Worm (Caenorhabditis elegans) whole organism, young adult: ENCODE data around the gene nhr-67.
A peak's percentile ranks its signal among the peaks of the same experiment; 100 is the strongest.

Experiments used
- C06A6.2 ChIP-seq: fragments of 200-800 bp; sonication (Bioruptor generic); conservative IDR thresholded peaks from 2 replicates; pipeline ENCODE4 v1.3.6; 2022; ENCODE audit warnings: missing genetic modification characterization, missing compliant biosample characterization
- D2030.7 ChIP-seq: fragments of 200-800 bp; sonication (Bioruptor generic); IDR thresholded peaks from 2 replicates; pipeline ENCODE4 v1.3.6; 2022; ENCODE audit warnings: missing genetic modification reagents, missing genetic modification characterization, missing compliant biosample characterization
- F22D6.2 ChIP-seq: sonication (generic microtip); optimal IDR thresholded peaks from 2 replicates; lab custom pipeline; 2016; ENCODE audit warnings: mild to moderate bottlenecking, missing genetic modification characterization, missing compliant biosample characterization
- F23B12.7 ChIP-seq: sonication (generic microtip); optimal IDR thresholded peaks from 2 replicates; lab custom pipeline; 2017; ENCODE audit warnings: missing genetic modification characterization, mild to moderate bottlenecking, missing compliant biosample characterization, antibody characterized with exemption, moderate library complexity; ENCODE audit not compliant: insufficient read depth
- F33H1.4 ChIP-seq: fragments of 200-800 bp; sonication (Bioruptor generic); IDR thresholded peaks from 2 replicates; pipeline ENCODE4 v1.3.6; 2022; ENCODE audit warnings: missing genetic modification reagents, missing genetic modification characterization, missing compliant biosample characterization
- K11D2.4 ChIP-seq: fragments of 200-800 bp; sonication (Bioruptor generic); IDR thresholded peaks from 2 replicates; pipeline ENCODE4 v1.3.6; 2022; ENCODE audit warnings: missing genetic modification reagents, missing genetic modification characterization, missing compliant biosample characterization
- Y53F4B.3 ChIP-seq: fragments of 200-800 bp; sonication (Bioruptor generic); IDR thresholded peaks from 2 replicates; pipeline ENCODE4 v1.3.6; 2022; ENCODE audit warnings: missing genetic modification reagents, missing genetic modification characterization, missing compliant biosample characterization
- Y53G8AR.9 ChIP-seq: fragments of 200-800 bp; sonication (Bioruptor generic); conservative IDR thresholded peaks from 2 replicates; pipeline ENCODE4 v1.3.6; 2022; ENCODE audit warnings: missing genetic modification reagents, missing genetic modification characterization, missing compliant biosample characterization
- Y67H2A.10 ChIP-seq: fragments of 200-800 bp; sonication (Bioruptor generic); conservative IDR thresholded peaks from 2 replicates; pipeline ENCODE4 v1.3.6; 2022; ENCODE audit warnings: missing genetic modification reagents, missing genetic modification characterization, missing compliant biosample characterization
- ZK185.1 ChIP-seq: sonication (generic microtip); optimal IDR thresholded peaks from 2 replicates; lab custom pipeline; 2016; ENCODE audit warnings: mild to moderate bottlenecking, missing genetic modification characterization, missing compliant biosample characterization; ENCODE audit not compliant: poor library complexity, severe bottlenecking
- akir-1 ChIP-seq: fragments of 200-800 bp; sonication (Bioruptor generic); optimal IDR thresholded peaks from 2 replicates; lab custom pipeline; 2018; ENCODE audit warnings: mild to moderate bottlenecking, missing genetic modification characterization, moderate library complexity, missing compliant biosample characterization
- aptf-2 ChIP-seq: fragments of 200-800 bp; sonication (Bioruptor generic); conservative IDR thresholded peaks from 2 replicates; pipeline ENCODE4 v1.3.6; 2022; ENCODE audit warnings: missing genetic modification reagents, missing genetic modification characterization, missing compliant biosample characterization
- bed-1 ChIP-seq: fragments of 200-800 bp; sonication (Bioruptor generic); IDR thresholded peaks from 2 replicates; pipeline ENCODE4 v1.3.6; 2022; ENCODE audit warnings: missing genetic modification reagents, missing genetic modification characterization, missing compliant biosample characterization
- ceh-40 ChIP-seq: fragments of 200-800 bp; sonication (Bioruptor generic); IDR thresholded peaks from 2 replicates; pipeline ENCODE4 v1.3.6; 2022; ENCODE audit warnings: missing genetic modification characterization, missing compliant biosample characterization
- dpl-1 ChIP-seq: fragments of 150-350 bp; optimal IDR thresholded peaks from 2 replicates; lab custom pipeline; 2014; ENCODE audit warnings: missing biosample characterization, missing genetic modification reagents, missing genetic modification characterization
- efl-1 ChIP-seq: fragments of 150-350 bp; optimal IDR thresholded peaks from 2 replicates; lab custom pipeline; 2014; ENCODE audit warnings: missing biosample characterization, missing genetic modification reagents, missing genetic modification characterization
- fkh-3 ChIP-seq: sonication (generic microtip); optimal IDR thresholded peaks from 2 replicates; lab custom pipeline; 2016; ENCODE audit warnings: mild to moderate bottlenecking, missing genetic modification characterization, missing compliant biosample characterization
- hsf-1 ChIP-seq: fragments of 200-800 bp; sonication (Bioruptor generic); IDR thresholded peaks from 2 replicates; pipeline ENCODE4 v1.3.6; 2022; ENCODE audit warnings: missing genetic modification reagents, missing genetic modification characterization, missing compliant biosample characterization
- lin-54 ChIP-seq: fragments of 200-800 bp; sonication (Bioruptor generic); optimal IDR thresholded peaks from 2 replicates; lab custom pipeline; 2018; ENCODE audit warnings: mild to moderate bottlenecking, missing genetic modification characterization, missing compliant biosample characterization
- lir-1 ChIP-seq: fragments of 200-800 bp; sonication (Bioruptor generic); conservative IDR thresholded peaks from 2 replicates; pipeline ENCODE4 v1.3.6; 2022; ENCODE audit warnings: missing genetic modification reagents, missing genetic modification characterization, missing compliant biosample characterization
- madf-10 ChIP-seq: sonication (generic microtip); optimal IDR thresholded peaks from 2 replicates; lab custom pipeline; 2016; ENCODE audit warnings: mild to moderate bottlenecking, missing genetic modification characterization, missing compliant biosample characterization
- madf-3 ChIP-seq: fragments of 200-800 bp; sonication (Bioruptor generic); IDR thresholded peaks from 2 replicates; pipeline ENCODE4 v1.3.6; 2022; ENCODE audit warnings: missing genetic modification reagents, missing genetic modification characterization, missing compliant biosample characterization
- mel-28 ChIP-seq: sonication (generic microtip); optimal IDR thresholded peaks from 2 replicates; lab custom pipeline; 2016; ENCODE audit warnings: borderline replicate concordance, mild to moderate bottlenecking, missing genetic modification characterization, missing compliant biosample characterization
- mes-4 ChIP-seq: sonication (generic microtip); optimal IDR thresholded peaks from 2 replicates; lab custom pipeline; 2016; ENCODE audit warnings: missing genotype, missing genetic modification characterization, missing compliant biosample characterization
- nhr-27 ChIP-seq: fragments of 200-800 bp; sonication (Bioruptor generic); optimal IDR thresholded peaks from 2 replicates; lab custom pipeline; 2018; ENCODE audit warnings: mild to moderate bottlenecking, missing genetic modification characterization, moderate library complexity, missing compliant biosample characterization
- nhr-80 ChIP-seq: sonication (generic microtip); optimal IDR thresholded peaks from 2 replicates; lab custom pipeline; 2016; ENCODE audit warnings: missing genetic modification characterization, missing compliant biosample characterization
- nhr-90 ChIP-seq: sonication (generic microtip); optimal IDR thresholded peaks from 2 replicates; lab custom pipeline; 2016; ENCODE audit warnings: missing genotype, mild to moderate bottlenecking, missing genetic modification characterization, missing compliant biosample characterization
- rpc-1 ChIP-seq, 2 experiments: fragments of 150-350 bp in 1 of 2; sonication (generic microtip) in 1 of 2; optimal IDR thresholded peaks; 2 replicates each; lab custom pipeline; 2014 to 2018; ENCODE audit warnings: missing biosample characterization in 1 of 2, missing genetic modification characterization in 1 of 2, missing genetic modification reagents in 1 of 2, missing genotype in 1 of 2
- snpc-4 ChIP-seq, 5 experiments: fragments of 150-350 bp in 1 of 5; sonication (generic microtip) in 4 of 5; optimal IDR thresholded peaks; 2 replicates each; lab custom pipeline; 2014 to 2018; ENCODE audit warnings: missing genetic modification characterization in 5 of 5, missing biosample characterization in 3 of 5, antibody characterized with exemption in 2 of 5, mild to moderate bottlenecking in 2 of 5, missing compliant biosample characterization in 2 of 5, missing genotype in 2 of 5, moderate library complexity in 2 of 5, missing genetic modification reagents in 1 of 5
- unc-130 ChIP-seq: sonication (generic microtip); optimal IDR thresholded peaks from 2 replicates; lab custom pipeline; 2016; ENCODE audit warnings: missing genetic modification reagents, missing genetic modification characterization, missing compliant biosample characterization
- unc-62 ChIP-seq: fragments of 150-350 bp; optimal IDR thresholded peaks from 2 replicates; lab custom pipeline; 2014; ENCODE audit warnings: missing biosample characterization, missing genetic modification reagents, missing genetic modification characterization
- xnd-1 ChIP-seq: sonication (generic microtip); optimal IDR thresholded peaks from 2 replicates; lab custom pipeline; 2016; ENCODE audit warnings: missing genotype, missing genetic modification reagents, missing genetic modification characterization, missing compliant biosample characterization
- zim-3 ChIP-seq: sonication (generic microtip); optimal IDR thresholded peaks from 2 replicates; lab custom pipeline; 2017; ENCODE audit warnings: mild to moderate bottlenecking, missing genetic modification characterization, moderate library complexity, missing compliant biosample characterization
- ztf-22 ChIP-seq: fragments of 200-800 bp; sonication (Bioruptor generic); optimal IDR thresholded peaks from 2 replicates; lab custom pipeline; 2018; ENCODE audit warnings: mild to moderate bottlenecking, missing genetic modification characterization, moderate library complexity, missing compliant biosample characterization
- ztf-26 ChIP-seq: sonication (generic microtip); optimal IDR thresholded peaks from 2 replicates; lab custom pipeline; 2017; ENCODE audit warnings: missing genetic modification characterization, missing compliant biosample characterization

Gene nhr-67

DNA sequence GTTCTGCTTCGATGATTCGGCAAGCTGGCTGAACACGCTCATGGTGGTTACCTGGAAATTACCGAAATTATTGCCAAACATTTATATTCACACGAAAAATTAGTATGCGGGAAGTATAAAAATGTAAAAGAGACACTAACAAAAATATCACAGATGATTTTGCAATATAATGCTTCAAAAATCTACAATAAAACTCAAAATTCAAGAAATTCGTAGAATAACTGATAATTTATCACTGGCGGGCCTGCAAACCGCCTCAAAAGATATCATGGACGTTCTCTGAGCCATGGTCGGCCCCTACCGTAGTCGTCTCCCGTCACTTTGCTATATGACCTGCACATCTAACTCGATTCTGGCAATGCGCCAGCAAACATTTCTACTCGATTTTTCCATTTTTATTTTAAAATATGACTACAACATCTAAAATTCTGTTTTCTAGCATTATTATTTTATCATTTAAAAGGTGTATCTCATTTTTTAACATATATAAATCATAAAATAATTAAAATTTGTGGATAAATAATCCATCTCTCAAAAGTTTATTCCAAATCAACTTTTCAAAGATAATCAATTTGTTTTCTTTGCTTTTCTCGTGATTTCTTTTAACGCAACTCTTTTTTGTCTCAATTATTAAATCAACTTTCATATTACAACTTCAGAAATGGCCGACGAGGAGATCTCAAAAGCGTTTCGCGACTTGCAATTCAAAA lies 19.9 kb upstream of the nhr-67 start, which contains the start of the genes F01G4.6 and pfd-1 (continued):
- TF ChIP-seq bed-1 (GFP tag; lab: Robert Waterston, UW) (no peak), nhr-27 (no peak), C06A6.2 (peak; percentile 87), mes-4 (tag; lab: Kevin White, UChicago) (no peak), D2030.7 (GFP tag; lab: Robert Waterston, UW) (0 out of 2 replicates have a peak, but pooled peaks have one; percentile 38), lir-1 (GFP tag; lab: Robert Waterston, UW) (peak; percentile 54), Y53F4B.3 (GFP tag; lab: Robert Waterston, UW) (no peak), madf-10 (tag; lab: Kevin White, UChicago) (peak; percentile 55), akir-1 (GFP tag; lab: Kevin White, UChicago) (no peak), Y67H2A.10 (GFP tag; lab: Robert Waterston, UW) (peak; percentile 41; the same call in 1 of the 2 replicates), K11D2.4 (peak; percentile 88), madf-3 (GFP tag; lab: Robert Waterston, UW) (peak; percentile 74; the same call in 1 of the 2 replicates), xnd-1 (tag; lab: Kevin White, UChicago) (peak; percentile 42), unc-130 (GFP tag; lab: Kevin White, UChicago) (no peak), nhr-80 (tag; lab: Kevin White, UChicago) (peak; percentile 30), hsf-1 (peak; percentile 86), aptf-2 (GFP tag; lab: Robert Waterston, UW) (no peak), ztf-26 (peak; percentile 65), ztf-22 (GFP tag; lab: Kevin White, UChicago) (no peak), fkh-3 (no peak), efl-1 (GFP tag; lab: Kevin White, UChicago) (peak; percentile 50), ZK185.1 (tag; lab: Kevin White, UChicago) (peak; percentile 85), nhr-90 (tag; lab: Kevin White, UChicago) (no peak), zim-3 (tag; lab: Kevin White, UChicago) (no peak), F22D6.2 (tag; lab: Kevin White, UChicago) (peak; percentile 23), mel-28 (tag; lab: Kevin White, UChicago) (no peak), unc-62 (GFP tag; lab: Kevin White, UChicago) (no peak), dpl-1 (GFP tag; lab: Kevin White, UChicago) (peak; percentile 43), ceh-40 (GFP tag; lab: Robert Waterston, UW) (no peak)
- TF ChIP-seq, all 124 proteins: peak for 55

DNA sequence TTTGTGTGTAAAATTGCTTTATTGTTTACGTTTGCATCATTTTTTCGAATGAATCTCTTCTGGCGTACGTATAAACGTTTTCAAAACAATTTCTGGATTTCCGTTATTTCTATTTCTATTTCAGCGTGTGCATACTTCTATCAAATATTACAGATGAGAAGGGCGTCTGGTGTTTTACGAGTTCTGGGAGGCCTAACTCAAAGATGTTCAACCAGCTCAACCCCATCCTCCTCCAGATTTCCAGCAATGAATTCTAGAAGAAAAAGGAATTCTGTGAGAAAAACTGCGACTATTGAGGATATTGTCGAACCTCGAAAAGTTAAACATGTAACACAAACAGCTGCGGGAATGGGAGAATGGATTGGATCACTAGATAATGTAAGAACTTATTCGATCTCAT lies 18.7 kb upstream of the nhr-67 start, which contains the start of gene C08F8.2:
TSS of gene C08F8.2 (plus strand) at position 154 of the 400 bp plus-strand sequence.
- TF ChIP-seq madf-10 (tag; lab: Kevin White, UChicago) = no peak
- TF ChIP-seq hsf-1 = 0 out of 2 replicates have a peak, but pooled peaks have one; percentile 26
- TF ChIP-seq Y53G8AR.9 (GFP tag; lab: Robert Waterston, UW) = 0 out of 2 replicates have a peak, but pooled peaks have one; percentile 54
- peak; percentile 22 for TF ChIP-seq lin-54 (GFP tag; lab: Kevin White, UChicago)
- TF ChIP-seq snpc-4 (GFP tag; optimal IDR thresholded peaks at IDR 0.05; lab: Kevin White, UChicago) = no peak
- no peak for TF ChIP-seq snpc-4 (tag; optimal IDR thresholded peaks at IDR 0.05; lab: Kevin White, UChicago)
- no peak for TF ChIP-seq dpl-1 (GFP tag; lab: Kevin White, UChicago)
- no peak for TF ChIP-seq F33H1.4
- TF ChIP-seq F23B12.7 = no peak
- no peak for TF ChIP-seq rpc-1 (optimal IDR thresholded peaks at IDR 0.05; lab: Kevin White, UChicago)
- TF ChIP-seq rpc-1 (tag; optimal IDR thresholded peaks at IDR 0.05; lab: Kevin White, UChicago) = no peak
